Worm (Caenorhabditis elegans): ENCODE data around the gene dhs-25.
A peak's percentile ranks its signal among the peaks of the same experiment; 100 is the strongest.

dhs-25 gene

ce11 chrX:1454385-1454784 is 31.9 kb upstream of the dhs-25 start (continued):
- peak; percentile 77 for TF ChIP-seq hpl-2 (GFP tag; optimal IDR thresholded peaks at IDR 0.05)
- peak; percentile 73 for TF ChIP-seq sox-4 (tag; optimal IDR thresholded peaks at IDR 0.05)
- TF ChIP-seq jun-1 (tag; optimal IDR thresholded peaks at IDR 0.05): peak; percentile 100
- peak; percentile 93 for TF ChIP-seq nhr-20 (tag; optimal IDR thresholded peaks at IDR 0.05)
- peak; percentile 55 for TF ChIP-seq sup-37 (GFP tag; optimal IDR thresholded peaks at IDR 0.05)
- TF ChIP-seq lin-15B (tag; optimal IDR thresholded peaks at IDR 0.05): no peak
- peak; percentile 90 for TF ChIP-seq nhr-47 (tag; optimal IDR thresholded peaks at IDR 0.05)
- TF ChIP-seq zip-4 (GFP tag; optimal IDR thresholded peaks at IDR 0.05): peak; percentile 100
- TF ChIP-seq egl-27 (tag; optimal IDR thresholded peaks at IDR 0.05): peak; percentile 55 to 81
- peak; percentile 79 for TF ChIP-seq nhr-237 (tag; optimal IDR thresholded peaks at IDR 0.05)
- peak; percentile 30 for TF ChIP-seq aha-1 (tag; optimal IDR thresholded peaks at IDR 0.05)
- peak; percentile 81 for TF ChIP-seq isw-1 (GFP tag; IDR thresholded peaks at IDR 0.05)
- TF ChIP-seq nhr-85 (tag): peak; percentile 98
- TF ChIP-seq unc-130 (tag; optimal IDR thresholded peaks at IDR 0.05): no peak
- peak; percentile 78 for TF ChIP-seq pax-3 (tag; optimal IDR thresholded peaks at IDR 0.05)
- peak; percentile 87 for TF ChIP-seq tbx-2 (tag; optimal IDR thresholded peaks at IDR 0.05)
- TF ChIP-seq sptf-1 (tag; optimal IDR thresholded peaks at IDR 0.05): no peak
- no peak for TF ChIP-seq ama-1 (optimal IDR thresholded peaks at IDR 0.05)
- peak; percentile 91 to 94 (median 93) for TF ChIP-seq ceh-82 (tag; optimal IDR thresholded peaks at IDR 0.05)
- peak; percentile 85 for TF ChIP-seq C16A3.4 (tag; optimal IDR thresholded peaks at IDR 0.05)
- TF ChIP-seq nhr-28 (tag; optimal IDR thresholded peaks at IDR 0.05): no peak
- TF ChIP-seq zag-1 (tag; optimal IDR thresholded peaks at IDR 0.05): peak; percentile 17
- peak; percentile 84 for TF ChIP-seq mep-1 (tag; optimal IDR thresholded peaks at IDR 0.05)
- TF ChIP-seq lin-14 (GFP tag; optimal IDR thresholded peaks at IDR 0.05): peak; percentile 97
- TF ChIP-seq C34B4.2 (tag; optimal IDR thresholded peaks at IDR 0.05): no peak
- no peak for TF ChIP-seq ceh-63 (GFP tag; optimal IDR thresholded peaks at IDR 0.05)
- no peak for TF ChIP-seq alr-1 (tag; optimal IDR thresholded peaks at IDR 0.05; ENCODE audit: borderline replicate concordance)
- TF ChIP-seq swsn-7 (tag; optimal IDR thresholded peaks at IDR 0.05): peak; percentile 87
- peak in 1 of 2 experiments; percentile 64 for TF ChIP-seq ztf-11 (tag; optimal IDR thresholded peaks at IDR 0.05)
- TF ChIP-seq pqm-1 (tag; optimal IDR thresholded peaks at IDR 0.05): peak; percentile 78
- peak; percentile 78 for TF ChIP-seq unc-86 (tag; optimal IDR thresholded peaks at IDR 0.05)
- TF ChIP-seq snu-23 (GFP tag; optimal IDR thresholded peaks at IDR 0.05): peak; percentile 94

DNA sequence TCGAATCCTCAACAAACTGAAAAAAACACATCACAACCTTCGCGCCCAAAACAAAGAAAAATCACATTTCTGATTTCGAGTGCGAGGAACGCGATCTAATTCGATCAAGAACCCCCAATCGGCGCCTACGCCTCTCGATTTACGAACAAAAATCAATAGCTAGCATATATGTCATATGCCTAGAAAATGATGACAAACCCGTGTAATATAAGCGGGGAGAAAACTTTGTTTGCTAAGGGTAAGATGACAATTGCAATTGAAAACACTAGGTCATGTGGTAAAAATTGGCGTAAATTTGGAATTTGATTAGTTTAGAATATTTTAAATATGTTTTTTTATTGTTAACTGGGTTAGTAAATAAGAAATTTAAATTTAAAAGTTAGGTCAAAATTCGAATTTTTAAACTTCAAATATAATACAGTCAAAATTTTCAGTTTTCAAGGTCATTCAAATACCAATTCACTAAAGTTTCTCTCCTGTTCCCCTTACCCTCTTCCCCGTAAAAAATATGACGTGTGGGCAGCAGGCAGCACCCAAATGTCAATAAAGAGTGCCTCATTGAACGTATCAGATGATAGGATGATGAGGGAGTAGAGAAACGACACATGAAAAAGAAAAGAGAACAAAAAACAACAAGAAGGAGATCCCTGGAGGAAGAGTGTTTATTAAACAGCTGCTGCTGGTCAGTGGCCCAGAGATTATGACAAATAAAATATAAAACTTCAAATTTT is 29.8 kb upstream of the dhs-25 start:
- TF ChIP-seq fos-1 (tag; optimal IDR thresholded peaks at IDR 0.05) (peak; percentile 14), pax-3 (tag; optimal IDR thresholded peaks at IDR 0.05) (no peak), nhr-20 (tag; optimal IDR thresholded peaks at IDR 0.05) (peak; percentile 74), fkh-10 (GFP tag; optimal IDR thresholded peaks at IDR 0.05) (no peak), irx-1 (tag; optimal IDR thresholded peaks at IDR 0.05) (peak; percentile 29), efl-3 (GFP tag; optimal IDR thresholded peaks at IDR 0.05) (no peak), hlh-4 (tag; optimal IDR thresholded peaks at IDR 0.05) (no peak), mep-1 (tag; optimal IDR thresholded peaks at IDR 0.05) (peak; percentile 71), C04F5.9 (tag; optimal IDR thresholded peaks at IDR 0.05) (no peak), lin-14 (GFP tag; optimal IDR thresholded peaks at IDR 0.05) (peak; percentile 92), ztf-4 (tag; optimal IDR thresholded peaks at IDR 0.05) (peak; percentile 52), skn-1 (tag; optimal IDR thresholded peaks at IDR 0.05) (peak; percentile 100), nhr-47 (tag; optimal IDR thresholded peaks at IDR 0.05) (peak; percentile 39), nhr-19 (GFP tag; conservative IDR thresholded peaks at IDR 0.05) (peak; percentile 48; the same call in 1 of the 2 replicates), C16A3.4 (tag; optimal IDR thresholded peaks at IDR 0.05) (peak; percentile 68), jun-1 (tag; optimal IDR thresholded peaks at IDR 0.05) (no peak), C34B4.2 (tag; optimal IDR thresholded peaks at IDR 0.05) (no peak), dpl-1 (GFP tag; optimal IDR thresholded peaks at IDR 0.05) (peak in 1 of 3 experiments; percentile 25), nhr-11 (tag; optimal IDR thresholded peaks at IDR 0.05) (no peak), mdl-1 (tag; optimal IDR thresholded peaks at IDR 0.05) (peak in 1 of 2 experiments; percentile 74), elt-2 (tag; optimal IDR thresholded peaks at IDR 0.05) (no peak), ces-1 (GFP tag; optimal IDR thresholded peaks at IDR 0.05) (no peak), unc-62 (GFP tag; optimal IDR thresholded peaks at IDR 0.05) (no peak), xbp-1 (tag; optimal IDR thresholded peaks at IDR 0.05) (peak; percentile 7), lir-3 (tag; optimal IDR thresholded peaks at IDR 0.05; ENCODE audit: poor library complexity) (peak; percentile 26), rnt-1 (tag; optimal IDR thresholded peaks at IDR 0.05) (peak; percentile 61), ceh-82 (tag; optimal IDR thresholded peaks at IDR 0.05) (peak in 1 of 3 experiments; percentile 21), mef-2 (tag; optimal IDR thresholded peaks at IDR 0.05) (no peak)
